Worm (Caenorhabditis elegans) whole organism, early embryonic: ENCODE measurements around the gene bca-2.
A peak's percentile ranks its signal among the peaks of the same experiment; 100 is the strongest.

Source experiments
- B0310.2 ChIP-seq: sonication (generic microtip); optimal IDR thresholded peaks from 2 replicates; lab custom pipeline; 2016; ENCODE audit warnings: mild to moderate bottlenecking, missing genetic modification characterization, missing compliant biosample characterization
- F13C5.2 ChIP-seq: sonication (generic microtip); optimal IDR thresholded peaks from 2 replicates; lab custom pipeline; 2017; ENCODE audit warnings: mild to moderate bottlenecking, missing genetic modification characterization, inconsistent platforms, missing compliant biosample characterization
- aly-1 ChIP-seq: sonication (generic microtip); optimal IDR thresholded peaks from 2 replicates; lab custom pipeline; 2016; ENCODE audit warnings: missing genetic modification characterization, missing compliant biosample characterization
- ama-1 ChIP-seq: fragments of 150-350 bp; optimal IDR thresholded peaks from 2 replicates; lab custom pipeline; 2014
- ceh-13 ChIP-seq: fragments of 200-800 bp; sonication (Bioruptor generic); optimal IDR thresholded peaks from 2 replicates; lab custom pipeline; 2018; ENCODE audit warnings: mild to moderate bottlenecking, missing genetic modification characterization, missing compliant biosample characterization
- ceh-36 ChIP-seq: sonication (generic microtip); optimal IDR thresholded peaks from 2 replicates; lab custom pipeline; 2016; ENCODE audit warnings: missing genetic modification characterization, inconsistent platforms, missing compliant biosample characterization
- ets-7 ChIP-seq: sonication (generic microtip); optimal IDR thresholded peaks from 2 replicates; lab custom pipeline; 2016; ENCODE audit warnings: missing genotype, missing genetic modification characterization, missing compliant biosample characterization
- flt-1 ChIP-seq: fragments of 200-800 bp; sonication (Bioruptor generic); IDR thresholded peaks from 2 replicates; pipeline ENCODE4 v1.3.6; 2022; ENCODE audit warnings: missing genetic modification characterization, missing compliant biosample characterization
- hmbx-1 ChIP-seq: sonication (generic microtip); optimal IDR thresholded peaks from 2 replicates; lab custom pipeline; 2016; ENCODE audit warnings: mild to moderate bottlenecking, missing genetic modification characterization, missing compliant biosample characterization
- hmg-4 ChIP-seq: fragments of 200-800 bp; sonication (Bioruptor generic); optimal IDR thresholded peaks from 2 replicates; lab custom pipeline; 2018; ENCODE audit warnings: mild to moderate bottlenecking, missing genetic modification characterization, missing compliant biosample characterization
- hnd-1 ChIP-seq: sonication (generic microtip); optimal IDR thresholded peaks from 2 replicates; lab custom pipeline; 2016; ENCODE audit warnings: missing genetic modification characterization, missing compliant biosample characterization
- pes-1 ChIP-seq: fragments of 200-800 bp; sonication (Bioruptor generic); IDR thresholded peaks from 2 replicates; pipeline ENCODE4 v1.3.6; 2022; ENCODE audit warnings: missing genetic modification reagents, missing genetic modification characterization, missing compliant biosample characterization
- scrt-1 ChIP-seq: fragments of 200-800 bp; sonication (Bioruptor generic); IDR thresholded peaks from 2 replicates; pipeline ENCODE4 v1.3.6; 2022; ENCODE audit warnings: missing genetic modification characterization, missing compliant biosample characterization
- sea-1 ChIP-seq: fragments of 200-800 bp; sonication (Bioruptor generic); conservative IDR thresholded peaks from 2 replicates; pipeline ENCODE4 v1.3.6; 2022; ENCODE audit warnings: missing genetic modification characterization, missing compliant biosample characterization
- tbx-11 ChIP-seq: fragments of 200-800 bp; sonication (Bioruptor generic); IDR thresholded peaks from 2 replicates; pipeline ENCODE4 v1.3.6; 2022; ENCODE audit warnings: missing genetic modification characterization, missing compliant biosample characterization
- tbx-37 ChIP-seq: fragments of 200-800 bp; sonication (Bioruptor generic); conservative IDR thresholded peaks from 2 replicates; pipeline ENCODE4 v1.3.6; 2022; ENCODE audit warnings: missing genetic modification reagents, missing genetic modification characterization, missing compliant biosample characterization
- tra-4 ChIP-seq: sonication (generic microtip); optimal IDR thresholded peaks from 2 replicates; lab custom pipeline; 2017; ENCODE audit warnings: missing genetic modification characterization, missing compliant biosample characterization

bca-2 gene

DNA sequence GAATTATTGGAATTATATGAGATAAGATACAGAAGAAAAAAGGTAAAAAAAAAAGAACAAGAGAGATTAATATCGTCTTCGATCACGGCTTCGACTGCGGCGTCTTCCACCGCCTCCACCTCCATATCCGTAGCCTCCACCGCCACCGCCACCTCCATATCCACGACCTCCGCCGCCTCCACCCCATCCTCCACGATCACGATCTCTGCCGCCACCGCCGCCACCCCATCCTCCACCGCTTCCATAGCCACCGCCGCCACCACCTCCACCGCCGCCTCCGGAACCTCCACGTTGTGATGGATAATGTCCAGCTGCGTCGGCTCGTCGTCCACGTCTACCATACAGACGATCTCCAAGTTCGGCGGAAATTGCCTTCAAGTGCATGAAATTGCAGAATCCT, 16.8 kb upstream of the bca-2 start:
- no peak for TF ChIP-seq flt-1 (GFP tag; lab: Robert Waterston, UW)
- TF ChIP-seq pes-1 (GFP tag; lab: Robert Waterston, UW) = 0 out of 2 replicates have a peak, but pooled peaks have one; percentile 23

ce11 chrIV:17116345-17116744, 16.3 kb upstream of the bca-2 start, which contains the start of gene cyn-13:
Gene cyn-13 (minus strand): TSS chrIV:17116657.
- TF ChIP-seq ama-1 (peak; percentile 69), tbx-37 (GFP tag; lab: Robert Waterston, UW) (no peak)

ce11 chrIV:17111813-17112212, 11.8 kb upstream of the bca-2 start, which contains the start of gene Y116A8C.33:
Gene Y116A8C.33 (plus strand): TSS chrIV:17112113.
- TF ChIP-seq tbx-37 (GFP tag; lab: Robert Waterston, UW) = no peak
- no peak for TF ChIP-seq pes-1 (GFP tag; lab: Robert Waterston, UW)
- no peak for TF ChIP-seq ets-7 (tag; lab: Kevin White, UChicago)
- no peak for TF ChIP-seq tbx-11 (GFP tag; lab: Robert Waterston, UW)
- TF ChIP-seq B0310.2 (tag; lab: Kevin White, UChicago) = no peak
- TF ChIP-seq flt-1 (GFP tag; lab: Robert Waterston, UW) = no peak
- TF ChIP-seq aly-1 (tag; lab: Kevin White, UChicago) = no peak

DNA sequence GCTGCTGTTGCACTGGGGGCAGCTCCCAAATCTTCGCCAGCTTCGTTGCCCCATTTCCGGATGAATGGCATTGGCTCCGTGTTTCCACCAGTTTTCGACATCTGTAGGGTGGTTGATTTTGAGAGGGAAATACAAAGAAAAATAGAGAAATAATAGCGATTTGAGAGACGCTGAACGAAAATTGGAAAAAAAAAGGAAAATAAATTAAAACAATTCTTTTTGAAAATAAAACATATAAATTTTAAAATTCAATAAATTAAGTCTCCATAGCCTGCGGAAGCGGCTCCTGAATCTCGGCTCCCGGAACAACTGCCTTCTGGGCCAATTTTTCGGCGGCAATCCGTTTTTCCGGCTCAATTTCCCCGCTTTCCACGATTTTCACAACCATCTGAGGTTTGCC, 10.8 kb upstream of the bca-2 start, which contains the start of gene sfa-1:
sfa-1 (minus strand) TSS at position 101 of the 400 bp plus-strand sequence.
- TF ChIP-seq hmg-4 (GFP tag; lab: Kevin White, UChicago) (no peak), tra-4 (no peak), scrt-1 (GFP tag; lab: Robert Waterston, UW) (no peak), flt-1 (GFP tag; lab: Robert Waterston, UW) (no peak), ceh-36 (tag; lab: Kevin White, UChicago) (no peak), hmbx-1 (no peak), tbx-37 (GFP tag; lab: Robert Waterston, UW) (no peak), aly-1 (tag; lab: Kevin White, UChicago) (no peak), F13C5.2 (tag; lab: Kevin White, UChicago) (no peak), pes-1 (GFP tag; lab: Robert Waterston, UW) (no peak)

ce11 chrIV:17109436-17109835, 9.4 kb upstream of the bca-2 start:
- no peak for TF ChIP-seq B0310.2 (tag; lab: Kevin White, UChicago)
- TF ChIP-seq scrt-1 (GFP tag; lab: Robert Waterston, UW) = no peak
- TF ChIP-seq tra-4 = no peak
- no peak for TF ChIP-seq ama-1
- no peak for TF ChIP-seq tbx-11 (GFP tag; lab: Robert Waterston, UW)
- TF ChIP-seq tbx-37 (GFP tag; lab: Robert Waterston, UW) = no peak
- no peak for TF ChIP-seq hmbx-1
- TF ChIP-seq ceh-13 (GFP tag; lab: Kevin White, UChicago) = no peak
- no peak for TF ChIP-seq F13C5.2 (tag; lab: Kevin White, UChicago)
- TF ChIP-seq sea-1 (GFP tag; lab: Robert Waterston, UW) = no peak
- no peak for TF ChIP-seq pes-1 (GFP tag; lab: Robert Waterston, UW)
- no peak for TF ChIP-seq flt-1 (GFP tag; lab: Robert Waterston, UW)
- TF ChIP-seq aly-1 (tag; lab: Kevin White, UChicago) = no peak
- TF ChIP-seq hnd-1 = no peak

DNA sequence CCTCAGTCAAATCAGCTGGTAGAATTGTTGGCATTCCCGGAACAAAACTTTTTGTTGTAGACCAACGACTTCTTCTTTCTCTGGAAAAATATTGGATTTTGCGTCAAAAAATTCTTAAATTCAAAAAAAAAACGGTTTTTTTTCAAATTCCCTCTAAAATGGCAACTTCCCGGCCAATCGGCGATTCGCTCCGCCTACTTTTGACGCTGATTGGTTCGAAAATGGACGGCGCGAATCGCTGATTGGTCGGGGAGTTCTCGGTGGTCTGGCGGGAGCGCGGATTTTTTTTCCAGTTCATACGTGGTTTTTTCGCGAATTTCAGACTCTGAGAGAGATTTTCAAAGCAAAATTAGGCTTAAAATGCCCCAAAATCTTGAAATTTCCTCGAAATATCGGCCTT, 8.8 kb upstream of the bca-2 start:
- TF ChIP-seq sea-1 (GFP tag; lab: Robert Waterston, UW) = no peak
- TF ChIP-seq hnd-1 = no peak
- TF ChIP-seq F13C5.2 (tag; lab: Kevin White, UChicago) = no peak
- no peak for TF ChIP-seq B0310.2 (tag; lab: Kevin White, UChicago)
- no peak for TF ChIP-seq hmbx-1
- no peak for TF ChIP-seq ceh-13 (GFP tag; lab: Kevin White, UChicago)
- TF ChIP-seq flt-1 (GFP tag; lab: Robert Waterston, UW) = no peak
- no peak for TF ChIP-seq tra-4
- no peak for TF ChIP-seq pes-1 (GFP tag; lab: Robert Waterston, UW)
- no peak for TF ChIP-seq ama-1
- no peak for TF ChIP-seq hmg-4 (GFP tag; lab: Kevin White, UChicago)
- TF ChIP-seq ceh-36 (tag; lab: Kevin White, UChicago) = no peak
- TF ChIP-seq ets-7 (tag; lab: Kevin White, UChicago) = no peak
- TF ChIP-seq scrt-1 (GFP tag; lab: Robert Waterston, UW) = no peak
- TF ChIP-seq aly-1 (tag; lab: Kevin White, UChicago) = no peak
- TF ChIP-seq tbx-37 (GFP tag; lab: Robert Waterston, UW) = no peak
- no peak for TF ChIP-seq tbx-11 (GFP tag; lab: Robert Waterston, UW)

- TF ChIP-seq ceh-13 (GFP tag; lab: Kevin White, UChicago) (peak; percentile 29), F13C5.2 (tag; lab: Kevin White, UChicago) (no peak), sea-1 (GFP tag; lab: Robert Waterston, UW) (0 out of 2 replicates have a peak, but pooled peaks have one; percentile 9), pes-1 (GFP tag; lab: Robert Waterston, UW) (peak; percentile 80)
Measured at ce11 chrIV:17108200-17108599, 8.2 kb upstream of the bca-2 start.

DNA sequence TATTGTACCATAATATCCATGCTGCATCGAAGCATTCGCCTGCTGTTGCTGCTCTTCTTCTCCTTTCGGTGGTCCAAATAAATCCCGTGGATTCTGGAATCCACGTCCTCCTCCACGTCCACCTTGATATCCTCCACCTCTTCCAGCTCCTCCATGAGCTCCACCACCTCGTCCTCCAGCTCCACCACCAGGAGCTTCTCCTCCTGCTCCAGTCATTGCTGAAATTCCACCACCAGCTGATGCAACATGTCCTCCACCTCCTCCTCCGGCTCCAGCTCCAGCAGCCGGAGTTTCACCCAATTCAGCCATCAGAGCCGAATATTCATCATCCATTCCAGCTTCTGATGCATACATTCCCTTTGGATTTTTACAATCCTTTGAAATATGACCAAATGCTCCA, 5.5 kb upstream of the bca-2 start:
- TF ChIP-seq aly-1 (tag; lab: Kevin White, UChicago) (peak; percentile 57), ama-1 (no peak), B0310.2 (tag; lab: Kevin White, UChicago) (no peak), hnd-1 (no peak), ceh-13 (GFP tag; lab: Kevin White, UChicago) (no peak), ceh-36 (tag; lab: Kevin White, UChicago) (no peak), ets-7 (tag; lab: Kevin White, UChicago) (no peak), tbx-37 (GFP tag; lab: Robert Waterston, UW) (no peak)
